Worm (Caenorhabditis elegans): ENCODE measurements around the gene T06C12.9.

The T06C12.9 gene

ce11 chrV:15841095-15841494 lies 44.8 kb downstream of the T06C12.9 start, which contains the start of gene srh-149:
Gene srh-149, minus strand, starts transcription at chrV:15841195.
- no peak for TF ChIP-seq nhr-28 (tag; optimal IDR thresholded peaks at IDR 0.05)
- TF ChIP-seq aha-1 (tag): peak; percentile 51
- no peak for TF ChIP-seq mxl-2 (GFP tag; conservative IDR thresholded peaks at IDR 0.05)

Data from whole organism, L4 larva.